Fruit fly (Drosophila melanogaster): ENCODE data around the gene BigH1.

BigH1 gene

dm6 chr3R:14706354-14706753 lies 43.1 kb downstream of the BigH1 start:
- TF ChIP-seq CTCF (optimal IDR thresholded peaks at IDR 0.05) (no peak), CG8478 (optimal IDR thresholded peaks at IDR 0.05) (no peak)

dm6 chr3R:14706860-14707259 lies 43.6 kb downstream of the BigH1 start:
- TF ChIP-seq CG8478 (optimal IDR thresholded peaks at IDR 0.05) (no peak), CTCF (optimal IDR thresholded peaks at IDR 0.05) (no peak)

- no peak for TF ChIP-seq CG8478 (optimal IDR thresholded peaks at IDR 0.05)
- TF ChIP-seq CTCF (optimal IDR thresholded peaks at IDR 0.05) = no peak
These were observed 44.7 kb downstream of the BigH1 start for dm6 chr3R:14707703-14708643.

dm6 chr3R:14708948-14709385 lies 45.7 kb downstream of the BigH1 start:
- TF ChIP-seq CG8478 (optimal IDR thresholded peaks at IDR 0.05) (no peak), CTCF (optimal IDR thresholded peaks at IDR 0.05) (no peak)

dm6 chr3R:14709480-14709984 lies 46.3 kb downstream of the BigH1 start:
- TF ChIP-seq CTCF (optimal IDR thresholded peaks at IDR 0.05) (no peak), CG8478 (optimal IDR thresholded peaks at IDR 0.05) (no peak)

dm6 chr3R:14710673-14711072 lies 47.4 kb downstream of the BigH1 start:
- TF ChIP-seq CTCF (optimal IDR thresholded peaks at IDR 0.05) = no peak
- no peak for TF ChIP-seq CG8478 (optimal IDR thresholded peaks at IDR 0.05)

- TF ChIP-seq CTCF (optimal IDR thresholded peaks at IDR 0.05) = no peak
- no peak for TF ChIP-seq CG8478 (optimal IDR thresholded peaks at IDR 0.05)
These were observed 48.4 kb downstream of the BigH1 start for dm6 chr3R:14711447-14712163.

- no peak for TF ChIP-seq CTCF (optimal IDR thresholded peaks at IDR 0.05)
- TF ChIP-seq CG8478 (optimal IDR thresholded peaks at IDR 0.05) = no peak
These were observed 50.0 kb downstream of the BigH1 start for dm6 chr3R:14713110-14713713.

dm6 chr3R:14713776-14714146 lies 50.5 kb downstream of the BigH1 start:
- TF ChIP-seq CG8478 (optimal IDR thresholded peaks at IDR 0.05) = no peak
- TF ChIP-seq CTCF (optimal IDR thresholded peaks at IDR 0.05) = no peak

Data from S2 (cell line).